Worm (Caenorhabditis elegans): ENCODE results near the gene npr-39.

The npr-39 gene

ce11 chrV:10031384-10032171 is 35.3 kb upstream of the npr-39 start (continued):
- TF ChIP-seq arid-1 (GFP tag; conservative IDR thresholded peaks at IDR 0.05) (no peak), lsy-2 (tag; optimal IDR thresholded peaks at IDR 0.05) (peak in 1 of 2 experiments; percentile 48), dve-1 (tag; optimal IDR thresholded peaks at IDR 0.05; ENCODE audit: insufficient read depth) (peak; percentile 43), nhr-77 (tag; optimal IDR thresholded peaks at IDR 0.05) (no peak), tra-1 (GFP tag; IDR thresholded peaks at IDR 0.05) (0 out of 2 replicates have a peak, but pooled peaks have one; percentile 32), ztf-7 (tag; optimal IDR thresholded peaks at IDR 0.05) (no peak), nhr-76 (tag; optimal IDR thresholded peaks at IDR 0.05) (no peak), mep-1 (tag; optimal IDR thresholded peaks at IDR 0.05) (peak; percentile 24), nhr-10 (tag; optimal IDR thresholded peaks at IDR 0.05) (no peak), set-16 (GFP tag; IDR thresholded peaks at IDR 0.05) (no peak), hmg-1.1 (GFP tag; IDR thresholded peaks at IDR 0.05) (no peak), pha-4 (GFP tag; IDR thresholded peaks at IDR 0.05) (no peak), pha-4 (tag; optimal IDR thresholded peaks at IDR 0.05) (no peak), Y48G9A.11 (GFP tag; IDR thresholded peaks at IDR 0.05) (no peak), mxl-2 (GFP tag; conservative IDR thresholded peaks at IDR 0.05) (no peak), ceh-32 (tag; optimal IDR thresholded peaks at IDR 0.05; ENCODE audit: poor library complexity) (no peak), lin-1 (GFP tag; IDR thresholded peaks at IDR 0.05) (0 out of 2 replicates have a peak, but pooled peaks have one; percentile 45), mdt-29 (GFP tag; IDR thresholded peaks at IDR 0.05) (no peak)

- TF ChIP-seq rbr-2 (tag; optimal IDR thresholded peaks at IDR 0.05) (peak; percentile 5), pha-4 (GFP tag; IDR thresholded peaks at IDR 0.05) (no peak), pha-4 (tag; optimal IDR thresholded peaks at IDR 0.05) (no peak)
Observed at ce11 chrV:10035586-10035985, 31.3 kb upstream of the npr-39 start.

ce11 chrV:10036275-10036674 is 30.6 kb upstream of the npr-39 start, which contains the start of gene T06E8.2:
T06E8.2 (minus strand) TSS chrV:10036413.
- peak; percentile 26 for TF ChIP-seq rbr-2 (tag; optimal IDR thresholded peaks at IDR 0.05)
- 0 out of 2 replicates have a peak, but pooled peaks have one; percentile 24 for TF ChIP-seq T26A8.4 (GFP tag; IDR thresholded peaks at IDR 0.05)
- no peak for TF ChIP-seq hif-1 (tag; optimal IDR thresholded peaks at IDR 0.05)
- 0 out of 2 replicates have a peak, but pooled peaks have one; percentile 45 for TF ChIP-seq tra-1 (GFP tag; IDR thresholded peaks at IDR 0.05)
- TF ChIP-seq php-3 (GFP tag; IDR thresholded peaks at IDR 0.05), result no peak
- TF ChIP-seq aha-1 (tag), result peak; percentile 35
- no peak for TF ChIP-seq ceh-62 (tag; optimal IDR thresholded peaks at IDR 0.05)
- peak; percentile 79 for TF ChIP-seq mxl-3 (GFP tag; optimal IDR thresholded peaks at IDR 0.05)
- no peak for TF ChIP-seq lir-3 (tag; optimal IDR thresholded peaks at IDR 0.05)
- peak in 1 of 2 experiments; percentile 69 for TF ChIP-seq mdl-1 (tag; optimal IDR thresholded peaks at IDR 0.05)
- no peak for TF ChIP-seq daf-19 (GFP tag; conservative IDR thresholded peaks at IDR 0.05)
- TF ChIP-seq nhr-28 (tag; optimal IDR thresholded peaks at IDR 0.05), result peak; percentile 47
- TF ChIP-seq dpl-1 (GFP tag; optimal IDR thresholded peaks at IDR 0.05), result peak; percentile 16
- TF ChIP-seq jun-1 (tag; optimal IDR thresholded peaks at IDR 0.05), result no peak
- TF ChIP-seq hlh-11 (tag; optimal IDR thresholded peaks at IDR 0.05), result peak; percentile 76
- 0 out of 2 replicates have a peak, but pooled peaks have one; percentile 27 for TF ChIP-seq ceh-20 (GFP tag; IDR thresholded peaks at IDR 0.05)
- TF ChIP-seq sdz-12 (GFP tag; optimal IDR thresholded peaks at IDR 0.05), result no peak
- peak; percentile 27; the same call in 1 of the 2 replicates for TF ChIP-seq hmg-1.1 (GFP tag; IDR thresholded peaks at IDR 0.05)
- no peak for TF ChIP-seq nhr-41 (GFP tag; IDR thresholded peaks at IDR 0.05)
- TF ChIP-seq daf-16 (GFP tag; optimal IDR thresholded peaks at IDR 0.05), result peak in 1 of 2 experiments; percentile 43
- TF ChIP-seq daf-16 (tag; optimal IDR thresholded peaks at IDR 0.05), result peak; percentile 39
- peak; percentile 54 for TF ChIP-seq dmd-6 (GFP tag; IDR thresholded peaks at IDR 0.05)
- TF ChIP-seq lsy-2 (tag; optimal IDR thresholded peaks at IDR 0.05), result peak in 1 of 2 experiments; percentile 54
- peak; percentile 64 for TF ChIP-seq mep-1 (tag; optimal IDR thresholded peaks at IDR 0.05)
- TF ChIP-seq dve-1 (tag; optimal IDR thresholded peaks at IDR 0.05; ENCODE audit: insufficient read depth), result peak; percentile 69
- TF ChIP-seq zip-11 (GFP tag; IDR thresholded peaks at IDR 0.05), result no peak
- 0 out of 2 replicates have a peak, but pooled peaks have one; percentile 31 for TF ChIP-seq madf-9 (GFP tag; conservative IDR thresholded peaks at IDR 0.05)
- peak; percentile 30 for TF ChIP-seq mes-2 (tag; optimal IDR thresholded peaks at IDR 0.05; ENCODE audit: poor library complexity, severe bottlenecking)
- peak; percentile 43 for TF ChIP-seq nhr-11 (tag; optimal IDR thresholded peaks at IDR 0.05)
- no peak for TF ChIP-seq ZK337.2 (GFP tag; IDR thresholded peaks at IDR 0.05)
- peak; percentile 14 for TF ChIP-seq nhr-48 (tag; optimal IDR thresholded peaks at IDR 0.05)
- peak; percentile 72 for TF ChIP-seq nhr-6 (tag; optimal IDR thresholded peaks at IDR 0.05)

Data from whole organism, L4 larva.